Fruit fly (Drosophila melanogaster) whole organism, adult: ENCODE data around the gene CG5810.

Experiments
- CG11617 ChIP-seq: fragments of 200-800 bp; sonication (Bioruptor generic); optimal IDR thresholded peaks from 2 replicates; lab custom pipeline; 2017; ENCODE audit warnings: mild to moderate bottlenecking, missing biosample characterization, missing genetic modification reagents, missing genetic modification characterization
- CG12768 ChIP-seq: fragments of 200-800 bp; sonication (Bioruptor generic); optimal IDR thresholded peaks from 2 replicates; lab custom pipeline; 2017; ENCODE audit warnings: missing biosample characterization, missing genetic modification characterization, mild to moderate bottlenecking, moderate library complexity, missing genetic modification reagents
- CG14711 ChIP-seq: fragments of 200-800 bp; sonication (Bioruptor generic); optimal IDR thresholded peaks from 2 replicates; lab custom pipeline; 2018; ENCODE audit warnings: missing biosample characterization, mild to moderate bottlenecking, missing genetic modification characterization, moderate library complexity
- CG1620 ChIP-seq: fragments of 200-800 bp; sonication (Bioruptor generic); optimal IDR thresholded peaks from 2 replicates; lab custom pipeline; 2016; ENCODE audit warnings: missing biosample characterization, missing genetic modification characterization
- CG33017 ChIP-seq: fragments of 200-800 bp; sonication (Bioruptor generic); optimal IDR thresholded peaks from 2 replicates; lab custom pipeline; 2018; ENCODE audit warnings: missing biosample characterization, mild to moderate bottlenecking, missing genetic modification characterization, moderate library complexity
- CG5204 ChIP-seq: fragments of 200-800 bp; sonication (Bioruptor generic); optimal IDR thresholded peaks from 2 replicates; lab custom pipeline; 2016; ENCODE audit warnings: missing biosample characterization, missing genetic modification characterization
- CG7045 ChIP-seq: fragments of 200-800 bp; sonication (Bioruptor generic); optimal IDR thresholded peaks from 2 replicates; lab custom pipeline; 2017; ENCODE audit warnings: missing biosample characterization, mild to moderate bottlenecking, missing genetic modification characterization
- CG7101 ChIP-seq: fragments of 200-800 bp; sonication (Bioruptor generic); optimal IDR thresholded peaks from 2 replicates; lab custom pipeline; 2018; ENCODE audit warnings: missing biosample characterization, mild to moderate bottlenecking, missing genetic modification characterization, moderate library complexity
- Clk ChIP-seq: fragments of 200-800 bp; sonication (Bioruptor generic); optimal IDR thresholded peaks from 2 replicates; lab custom pipeline; 2017; ENCODE audit warnings: missing biosample characterization, missing genetic modification characterization
- Crg-1 ChIP-seq: fragments of 200-800 bp; sonication (Bioruptor generic); optimal IDR thresholded peaks from 2 replicates; lab custom pipeline; 2016; ENCODE audit warnings: missing biosample characterization, missing genetic modification characterization
- Hr96 ChIP-seq: fragments of 200-800 bp; sonication (Bioruptor generic); optimal IDR thresholded peaks from 2 replicates; lab custom pipeline; 2016; ENCODE audit warnings: missing biosample characterization, missing genetic modification characterization
- Mnt ChIP-seq: fragments of 200-800 bp; sonication (Bioruptor generic); optimal IDR thresholded peaks from 2 replicates; lab custom pipeline; 2016; ENCODE audit warnings: missing biosample characterization, mild to moderate bottlenecking, missing genetic modification characterization
- bab1 ChIP-seq: fragments of 200-800 bp; sonication (Bioruptor generic); optimal IDR thresholded peaks from 3 replicates; lab custom pipeline; 2019; ENCODE audit warnings: missing biosample characterization, mild to moderate bottlenecking, missing genetic modification characterization, moderate library complexity
- cic ChIP-seq: fragments of 200-800 bp; sonication (Bioruptor generic); optimal IDR thresholded peaks from 2 replicates; lab custom pipeline; 2017; ENCODE audit warnings: missing biosample characterization, mild to moderate bottlenecking, missing genetic modification characterization, moderate library complexity
- cnc ChIP-seq, 2 experiments: fragments of >200 bp; optimal IDR thresholded peaks; 2 replicates each; lab custom pipeline; 2017
- kay ChIP-seq: fragments of 200-800 bp; sonication (Bioruptor generic); peaks from one replicate; lab custom pipeline; 2016; ENCODE audit warnings: missing biosample characterization, missing genetic modification characterization, borderline replicate concordance
- ovo ChIP-seq: fragments of 200-800 bp; sonication (Bioruptor generic); optimal IDR thresholded peaks from 2 replicates; lab custom pipeline; 2016; ENCODE audit warnings: missing biosample characterization, missing genetic modification characterization
- pad ChIP-seq: fragments of 200-800 bp; sonication (Bioruptor generic); optimal IDR thresholded peaks from 3 replicates; lab custom pipeline; 2017; ENCODE audit warnings: missing biosample characterization, missing genetic modification characterization, mild to moderate bottlenecking, moderate library complexity, missing genetic modification reagents
- tj ChIP-seq: fragments of 200-800 bp; sonication (Bioruptor generic); optimal IDR thresholded peaks from 3 replicates; lab custom pipeline; 2017; ENCODE audit warnings: missing biosample characterization, mild to moderate bottlenecking, missing genetic modification characterization, moderate library complexity
- toe ChIP-seq: fragments of 200-800 bp; sonication (Bioruptor generic); optimal IDR thresholded peaks from 2 replicates; lab custom pipeline; 2016; ENCODE audit warnings: missing biosample characterization, missing genetic modification characterization

The CG5810 gene

dm6 chr3R:21189520-21190180, 26.1 kb downstream of the CG5810 start:
- TF ChIP-seq CG7101 (no peak), CG12768 (GFP tag; lab: Kevin White, UChicago) (no peak), tj (GFP tag; lab: Kevin White, UChicago) (no peak), kay (peak; percentile 33), CG14711 (tag; lab: Kevin White, UChicago) (no peak)

dm6 chr3R:21190797-21191401, 27.3 kb downstream of the CG5810 start:
- TF ChIP-seq cnc (optimal IDR thresholded peaks at IDR 0.05; lab: Kevin White, UChicago) (no peak), bab1 (GFP tag; lab: Kevin White, UChicago) (no peak), ovo (no peak), CG7045 (no peak), CG1620 (no peak), CG7101 (no peak), pad (GFP tag; lab: Kevin White, UChicago) (peak; percentile 77), Hr96 (no peak), kay (peak; percentile 77), Clk (GFP tag; lab: Kevin White, UChicago) (no peak), tj (GFP tag; lab: Kevin White, UChicago) (peak; percentile 83), Mnt (no peak), CG11617 (GFP tag; lab: Kevin White, UChicago) (no peak), cic (peak; percentile 46), Crg-1 (GFP tag; lab: Kevin White, UChicago) (no peak), CG12768 (GFP tag; lab: Kevin White, UChicago) (no peak), CG5204 (GFP tag; lab: Kevin White, UChicago) (no peak), CG33017 (no peak)

- TF ChIP-seq CG33017 (no peak), CG11617 (GFP tag; lab: Kevin White, UChicago) (no peak), Hr96 (no peak), cic (no peak), CG12768 (GFP tag; lab: Kevin White, UChicago) (no peak)
These were observed 28.7 kb downstream of the CG5810 start for dm6 chr3R:21192267-21192666.

dm6 chr3R:21193742-21194141, 30.2 kb downstream of the CG5810 start:
- TF ChIP-seq tj (GFP tag; lab: Kevin White, UChicago) (peak; percentile 24), Hr96 (peak; percentile 68), CG33017 (peak; percentile 55), cic (peak; percentile 94), CG5204 (GFP tag; lab: Kevin White, UChicago) (no peak), CG1620 (peak; percentile 3), CG12768 (GFP tag; lab: Kevin White, UChicago) (peak; percentile 90), toe (GFP tag; lab: Kevin White, UChicago) (peak; percentile 64), pad (GFP tag; lab: Kevin White, UChicago) (peak; percentile 69), Mnt (peak; percentile 48), ovo (peak; percentile 88), CG7101 (peak; percentile 71), cnc (optimal IDR thresholded peaks at IDR 0.05; lab: Kevin White, UChicago) (no peak), CG11617 (GFP tag; lab: Kevin White, UChicago) (peak; percentile 61), CG14711 (tag; lab: Kevin White, UChicago) (peak; percentile 51), bab1 (GFP tag; lab: Kevin White, UChicago) (no peak), CG7045 (peak; percentile 88), kay (peak; percentile 89), Clk (GFP tag; lab: Kevin White, UChicago) (peak; percentile 53), Crg-1 (GFP tag; lab: Kevin White, UChicago) (peak; percentile 66)

dm6 chr3R:21195210-21195967, 31.8 kb downstream of the CG5810 start:
- TF ChIP-seq CG12768 (GFP tag; lab: Kevin White, UChicago), result peak; percentile 82
- peak; percentile 84 for TF ChIP-seq kay
- peak; percentile 77 for TF ChIP-seq CG7101
- peak; percentile 54 for TF ChIP-seq Hr96
- TF ChIP-seq pad (GFP tag; lab: Kevin White, UChicago), result peak; percentile 40
- TF ChIP-seq CG14711 (tag; lab: Kevin White, UChicago), result peak; percentile 56
- TF ChIP-seq CG7045, result peak; percentile 80
- peak; percentile 62 for TF ChIP-seq Crg-1 (GFP tag; lab: Kevin White, UChicago)
- TF ChIP-seq Clk (GFP tag; lab: Kevin White, UChicago), result peak; percentile 76
- peak; percentile 61 for TF ChIP-seq ovo
- TF ChIP-seq cnc (optimal IDR thresholded peaks at IDR 0.05; lab: Kevin White, UChicago), result no peak
- peak; percentile 54 for TF ChIP-seq cic
- peak; percentile 89 for TF ChIP-seq CG5204 (GFP tag; lab: Kevin White, UChicago)
- TF ChIP-seq CG11617 (GFP tag; lab: Kevin White, UChicago), result peak; percentile 86
- peak; percentile 59 for TF ChIP-seq CG1620
- peak; percentile 45 for TF ChIP-seq Mnt
- TF ChIP-seq CG33017, result peak; percentile 90
- TF ChIP-seq bab1 (GFP tag; lab: Kevin White, UChicago), result peak; percentile 44
- peak; percentile 73 for TF ChIP-seq toe (GFP tag; lab: Kevin White, UChicago)
- peak; percentile 58 for TF ChIP-seq tj (GFP tag; lab: Kevin White, UChicago)

dm6 chr3R:21197566-21197965, 34.0 kb downstream of the CG5810 start:
- TF ChIP-seq Clk (GFP tag; lab: Kevin White, UChicago), result no peak
- peak; percentile 24 for TF ChIP-seq kay
- TF ChIP-seq cnc (optimal IDR thresholded peaks at IDR 0.05; lab: Kevin White, UChicago), result no peak
- peak; percentile 100 for TF ChIP-seq tj (GFP tag; lab: Kevin White, UChicago)
- no peak for TF ChIP-seq toe (GFP tag; lab: Kevin White, UChicago)
